Fruit fly (Drosophila melanogaster) whole organism, prepupa: ENCODE results near the gene eco.
A peak's percentile ranks its signal among the peaks of the same experiment; 100 is the strongest.

Experiments used
- Blimp-1 ChIP-seq: fragments of 200-800 bp; sonication (Bioruptor generic); optimal IDR thresholded peaks from 3 replicates; lab custom pipeline; 2017; ENCODE audit warnings: missing biosample characterization, missing genetic modification characterization, mild to moderate bottlenecking, moderate library complexity, missing genetic modification reagents
- CG10669 ChIP-seq: fragments of 200-800 bp; sonication (Bioruptor generic); optimal IDR thresholded peaks from 3 replicates; lab custom pipeline; 2018; ENCODE audit warnings: missing biosample characterization, mild to moderate bottlenecking, missing genetic modification characterization, moderate library complexity
- CG11294 ChIP-seq: fragments of 200-800 bp; sonication (Bioruptor generic); IDR thresholded peaks from 2 replicates; pipeline ENCODE4 v1.3.6; 2022; ENCODE audit warnings: missing biosample characterization, missing genetic modification characterization
- CG15336 ChIP-seq: fragments of 200-800 bp; sonication (Bioruptor generic); IDR thresholded peaks from 2 replicates; pipeline ENCODE4 v1.3.6; 2022; ENCODE audit warnings: missing biosample characterization, missing genetic modification characterization
- CG1621 ChIP-seq: fragments of 200-800 bp; sonication (Bioruptor generic); optimal IDR thresholded peaks from 3 replicates; lab custom pipeline; 2018; ENCODE audit warnings: missing biosample characterization, mild to moderate bottlenecking, missing genetic modification characterization
- CG16779 ChIP-seq: fragments of 200-800 bp; sonication (Bioruptor generic); optimal IDR thresholded peaks from 3 replicates; lab custom pipeline; 2017; ENCODE audit warnings: missing biosample characterization, mild to moderate bottlenecking, missing genetic modification characterization
- CG31627 ChIP-seq: fragments of 200-800 bp; sonication (Bioruptor generic); optimal IDR thresholded peaks from 3 replicates; lab custom pipeline; 2016; ENCODE audit warnings: missing biosample characterization, missing genetic modification characterization
- CG32006 ChIP-seq: fragments of 200-800 bp; sonication (Bioruptor generic); optimal IDR thresholded peaks from 3 replicates; lab custom pipeline; 2017; ENCODE audit warnings: missing biosample characterization, mild to moderate bottlenecking, missing genetic modification characterization
- CG34406 ChIP-seq: fragments of 200-800 bp; sonication (Bioruptor generic); optimal IDR thresholded peaks from 3 replicates; lab custom pipeline; 2016; ENCODE audit warnings: missing biosample characterization, missing genetic modification characterization
- CG3919 ChIP-seq: fragments of 200-800 bp; sonication (Bioruptor generic); optimal IDR thresholded peaks from 3 replicates; lab custom pipeline; 2016; ENCODE audit warnings: missing biosample characterization, missing genetic modification characterization
- CG6163 ChIP-seq: fragments of 200-800 bp; sonication (Bioruptor generic); IDR thresholded peaks from 3 replicates; pipeline ENCODE4 v1.3.6; 2022; ENCODE audit warnings: missing biosample characterization, missing genetic modification characterization
- CG6276 ChIP-seq: fragments of 200-800 bp; sonication (Bioruptor generic); optimal IDR thresholded peaks from 2 replicates; lab custom pipeline; 2017; ENCODE audit warnings: missing biosample characterization, mild to moderate bottlenecking, missing genetic modification characterization
- CG6792 ChIP-seq: fragments of 200-800 bp; sonication (Bioruptor generic); optimal IDR thresholded peaks from 3 replicates; lab custom pipeline; 2016; ENCODE audit warnings: missing biosample characterization, missing genetic modification characterization
- CG6808 ChIP-seq: fragments of 200-800 bp; sonication (Bioruptor generic); optimal IDR thresholded peaks from 3 replicates; lab custom pipeline; 2017; ENCODE audit warnings: missing biosample characterization, missing genetic modification characterization, mild to moderate bottlenecking, moderate library complexity, missing genetic modification reagents
- CG6854 ChIP-seq: fragments of 200-800 bp; sonication (Bioruptor generic); optimal IDR thresholded peaks from 2 replicates; lab custom pipeline; 2017; ENCODE audit warnings: missing biosample characterization, mild to moderate bottlenecking, missing genetic modification characterization
- CG8119 ChIP-seq: fragments of 200-800 bp; sonication (Bioruptor generic); IDR thresholded peaks from 3 replicates; pipeline ENCODE4 v1.3.6; 2022; ENCODE audit warnings: missing biosample characterization, missing genetic modification characterization
- CG8319 ChIP-seq: fragments of 200-800 bp; sonication (Bioruptor generic); optimal IDR thresholded peaks from 3 replicates; lab custom pipeline; 2016; ENCODE audit warnings: missing biosample characterization, missing genetic modification characterization
- CG8632 ChIP-seq: fragments of 200-800 bp; sonication (Bioruptor generic); optimal IDR thresholded peaks from 3 replicates; lab custom pipeline; 2016; ENCODE audit warnings: missing biosample characterization, missing genetic modification characterization
- Eip78C ChIP-seq: fragments of 200-800 bp; sonication (Bioruptor generic); peaks from one replicate; lab custom pipeline; 2016; ENCODE audit warnings: missing biosample characterization, missing genetic modification characterization
- Ets96B ChIP-seq: fragments of 200-800 bp; optimal IDR thresholded peaks from 2 replicates; lab custom pipeline; 2019; ENCODE audit warnings: missing biosample characterization, mild to moderate bottlenecking, missing genetic modification characterization, moderate library complexity
- Gug ChIP-seq: fragments of 200-800 bp; sonication (Bioruptor generic); IDR thresholded peaks from 2 replicates; pipeline ENCODE4 v1.3.6; 2022; ENCODE audit warnings: missing biosample characterization, missing genetic modification characterization
- Hr39 ChIP-seq: fragments of 200-800 bp; sonication (Bioruptor generic); optimal IDR thresholded peaks from 2 replicates; lab custom pipeline; 2016; ENCODE audit warnings: missing biosample characterization, missing genetic modification characterization
- Hr4 ChIP-seq: fragments of 200-800 bp; sonication (Bioruptor generic); optimal IDR thresholded peaks from 3 replicates; lab custom pipeline; 2016; ENCODE audit warnings: missing biosample characterization, missing genetic modification characterization
- Lpt ChIP-seq: fragments of 200-800 bp; sonication (Bioruptor generic); optimal IDR thresholded peaks from 3 replicates; lab custom pipeline; 2016; ENCODE audit warnings: missing biosample characterization, missing genetic modification characterization
- OdsH ChIP-seq: fragments of 200-800 bp; sonication (Bioruptor generic); optimal IDR thresholded peaks from 3 replicates; lab custom pipeline; 2016; ENCODE audit warnings: missing biosample characterization, missing genetic modification characterization
- Smox ChIP-seq: fragments of 200-800 bp; sonication (Bioruptor generic); optimal IDR thresholded peaks from 3 replicates; lab custom pipeline; 2016; ENCODE audit warnings: missing biosample characterization, missing genetic modification characterization
- Sox102F ChIP-seq: fragments of 200-800 bp; sonication (Bioruptor generic); optimal IDR thresholded peaks from 2 replicates; lab custom pipeline; 2016; ENCODE audit warnings: missing biosample characterization, mild to moderate bottlenecking, missing genetic modification characterization
- Sox14 ChIP-seq: fragments of 200-800 bp; sonication (Bioruptor generic); optimal IDR thresholded peaks from 3 replicates; lab custom pipeline; 2016; ENCODE audit warnings: missing biosample characterization, missing genetic modification characterization
- Sox15 ChIP-seq: fragments of 200-800 bp; sonication (Bioruptor generic); optimal IDR thresholded peaks from 3 replicates; lab custom pipeline; 2016; ENCODE audit warnings: missing biosample characterization, missing genetic modification characterization
- achi ChIP-seq: fragments of 200-800 bp; sonication (Bioruptor generic); optimal IDR thresholded peaks from 3 replicates; lab custom pipeline; 2016; ENCODE audit warnings: missing biosample characterization, missing genetic modification characterization
- acj6 ChIP-seq: fragments of 200-800 bp; sonication (Bioruptor generic); optimal IDR thresholded peaks from 3 replicates; lab custom pipeline; 2016; ENCODE audit warnings: missing biosample characterization, missing genetic modification characterization
- cyc ChIP-seq: fragments of 200-800 bp; sonication (Bioruptor generic); optimal IDR thresholded peaks from 3 replicates; lab custom pipeline; 2016; ENCODE audit warnings: missing biosample characterization, missing genetic modification characterization
- dsx ChIP-seq: fragments of 200-800 bp; optimal IDR thresholded peaks from 3 replicates; lab custom pipeline; 2019; ENCODE audit warnings: missing biosample characterization, mild to moderate bottlenecking, missing genetic modification characterization, moderate library complexity; ENCODE audit not compliant: poor library complexity, severe bottlenecking
- eg ChIP-seq: fragments of 200-800 bp; sonication (Bioruptor generic); IDR thresholded peaks from 3 replicates; pipeline ENCODE4 v1.3.6; 2022; ENCODE audit warnings: missing biosample characterization, missing genetic modification characterization
- esn ChIP-seq: fragments of 200-800 bp; sonication (Bioruptor generic); optimal IDR thresholded peaks from 2 replicates; lab custom pipeline; 2016; ENCODE audit warnings: missing biosample characterization, mild to moderate bottlenecking, missing genetic modification characterization, moderate library complexity
- fd59A ChIP-seq: fragments of 200-800 bp; sonication (Bioruptor generic); optimal IDR thresholded peaks from 2 replicates; lab custom pipeline; 2017; ENCODE audit warnings: missing biosample characterization, mild to moderate bottlenecking, missing genetic modification characterization, missing genetic modification reagents
- fd85E ChIP-seq: fragments of 200-800 bp; sonication (Bioruptor generic); optimal IDR thresholded peaks from 3 replicates; lab custom pipeline; 2016; ENCODE audit warnings: missing biosample characterization, missing genetic modification characterization
- fkh ChIP-seq: fragments of 200-800 bp; sonication (Bioruptor generic); optimal IDR thresholded peaks from 3 replicates; lab custom pipeline; 2017; ENCODE audit warnings: missing biosample characterization, mild to moderate bottlenecking, missing genetic modification characterization, moderate library complexity
- lz ChIP-seq: fragments of 200-800 bp; sonication (Bioruptor generic); optimal IDR thresholded peaks from 3 replicates; lab custom pipeline; 2016; ENCODE audit warnings: missing biosample characterization, missing genetic modification characterization
- net ChIP-seq: fragments of 200-800 bp; sonication (Bioruptor generic); optimal IDR thresholded peaks from 3 replicates; lab custom pipeline; 2016; ENCODE audit warnings: missing biosample characterization, missing genetic modification characterization
- spab ChIP-seq: fragments of 200-800 bp; sonication (Bioruptor generic); optimal IDR thresholded peaks from 2 replicates; lab custom pipeline; 2017; ENCODE audit warnings: missing biosample characterization, mild to moderate bottlenecking, missing genetic modification characterization, missing genetic modification reagents
- ss ChIP-seq, 2 experiments: fragments of 200-800 bp; sonication (Bioruptor generic); optimal IDR thresholded peaks; 2 replicates in 1 of 2; 3 replicates in 1 of 2; lab custom pipeline; 2017 to 2018; ENCODE audit warnings: mild to moderate bottlenecking in 2 of 2, missing biosample characterization in 2 of 2, missing genetic modification characterization in 2 of 2, moderate library complexity in 1 of 2
- topi ChIP-seq: fragments of 200-800 bp; sonication (Bioruptor generic); optimal IDR thresholded peaks from 3 replicates; lab custom pipeline; 2016; ENCODE audit warnings: missing biosample characterization, missing genetic modification characterization
- vri ChIP-seq: fragments of 200-800 bp; sonication (Bioruptor generic); optimal IDR thresholded peaks from 3 replicates; lab custom pipeline; 2016; ENCODE audit warnings: missing biosample characterization, mild to moderate bottlenecking, missing genetic modification characterization

Gene eco

dm6 chr3L:7328567-7329253, 10.4 kb downstream of the eco start, which contains the start of the genes mrva, CG42307 and mus312 (continued):
- peak; percentile 79 for TF ChIP-seq Sox14 (GFP tag; lab: Kevin White, UChicago)
- no peak for TF ChIP-seq Hr4
- no peak for TF ChIP-seq fkh
- TF ChIP-seq CG32006 (GFP tag; lab: Kevin White, UChicago): no peak
- TF ChIP-seq Ets96B (tag; lab: Kevin White, UChicago): peak; percentile 85
- TF ChIP-seq dsx (GFP tag; lab: Kevin White, UChicago): peak; percentile 48
- no peak for TF ChIP-seq CG6276 (GFP tag; lab: Kevin White, UChicago)
- TF ChIP-seq eg (GFP tag; lab: Robert Waterston, UW): peak; percentile 89
- peak; percentile 82; the same call in 1 of the 2 replicates for TF ChIP-seq CG11294 (GFP tag; lab: Robert Waterston, UW)
- peak; percentile 60 for TF ChIP-seq cyc
- peak; percentile 81 for TF ChIP-seq CG34406 (GFP tag; lab: Kevin White, UChicago)
- no peak for TF ChIP-seq CG16779 (tag; lab: Kevin White, UChicago)
- peak; percentile 78 for TF ChIP-seq CG6163 (GFP tag; lab: Robert Waterston, UW)
- peak; percentile 82 for TF ChIP-seq CG15336 (GFP tag; lab: Robert Waterston, UW)
- peak; percentile 86 for TF ChIP-seq CG8632 (GFP tag; lab: Kevin White, UChicago)
- peak; percentile 80 for TF ChIP-seq CG8119 (GFP tag; lab: Robert Waterston, UW)

dm6 chr3L:7326676-7327075, 12.5 kb downstream of the eco start:
- TF ChIP-seq CG10669 (GFP tag; lab: Kevin White, UChicago): no peak
- TF ChIP-seq CG6854 (GFP tag; lab: Kevin White, UChicago): no peak
- no peak for TF ChIP-seq ss (GFP tag; optimal IDR thresholded peaks at IDR 0.05; lab: Kevin White, UChicago)
- no peak for TF ChIP-seq Smox (GFP tag; lab: Kevin White, UChicago)
- TF ChIP-seq Sox102F (GFP tag; lab: Kevin White, UChicago): no peak
- TF ChIP-seq eg (GFP tag; lab: Robert Waterston, UW): no peak
- TF ChIP-seq CG8319 (GFP tag; lab: Kevin White, UChicago): no peak
- TF ChIP-seq Blimp-1 (GFP tag; lab: Kevin White, UChicago): no peak
- no peak for TF ChIP-seq lz (GFP tag; lab: Kevin White, UChicago)
- TF ChIP-seq spab: no peak
- TF ChIP-seq Sox14 (GFP tag; lab: Kevin White, UChicago): no peak
- TF ChIP-seq net (GFP tag; lab: Kevin White, UChicago): no peak

- peak; percentile 32 for TF ChIP-seq CG34406 (GFP tag; lab: Kevin White, UChicago)
- peak; percentile 64 for TF ChIP-seq cyc
- no peak for TF ChIP-seq CG6808 (GFP tag; lab: Kevin White, UChicago)
- no peak for TF ChIP-seq fd85E (GFP tag; lab: Kevin White, UChicago)
- no peak for TF ChIP-seq Blimp-1 (GFP tag; lab: Kevin White, UChicago)
- no peak for TF ChIP-seq topi (GFP tag; lab: Kevin White, UChicago)
- TF ChIP-seq CG6163 (GFP tag; lab: Robert Waterston, UW): peak; percentile 55; the same call in 1 of the 3 replicates
- peak; percentile 57 for TF ChIP-seq acj6 (GFP tag; lab: Kevin White, UChicago)
- peak; percentile 16 for TF ChIP-seq net (GFP tag; lab: Kevin White, UChicago)
- TF ChIP-seq OdsH (GFP tag; lab: Kevin White, UChicago): no peak
- peak; percentile 61 for TF ChIP-seq Sox14 (GFP tag; lab: Kevin White, UChicago)
- TF ChIP-seq CG10669 (GFP tag; lab: Kevin White, UChicago): peak; percentile 6
- peak; percentile 6 for TF ChIP-seq dsx (GFP tag; lab: Kevin White, UChicago)
- TF ChIP-seq Hr39 (GFP tag; lab: Kevin White, UChicago): peak; percentile 57
- peak; percentile 60 for TF ChIP-seq Gug (GFP tag; lab: Robert Waterston, UW)
- TF ChIP-seq Lpt (GFP tag; lab: Kevin White, UChicago): no peak
- no peak for TF ChIP-seq Sox102F (GFP tag; lab: Kevin White, UChicago)
- peak; percentile 76 for TF ChIP-seq Eip78C
- TF ChIP-seq CG3919: peak; percentile 40
- TF ChIP-seq fd59A (GFP tag; lab: Kevin White, UChicago): no peak
- TF ChIP-seq eg (GFP tag; lab: Robert Waterston, UW): peak; percentile 52; the same call in 2 of the 3 replicates
- TF ChIP-seq CG15336 (GFP tag; lab: Robert Waterston, UW): no peak
- no peak for TF ChIP-seq vri (GFP tag; lab: Kevin White, UChicago)
- TF ChIP-seq CG6854 (GFP tag; lab: Kevin White, UChicago): no peak
- peak; percentile 1 for TF ChIP-seq CG1621 (tag; lab: Kevin White, UChicago)
- peak; percentile 33 for TF ChIP-seq Ets96B (tag; lab: Kevin White, UChicago)
- peak; percentile 45 for TF ChIP-seq Sox15 (GFP tag; lab: Kevin White, UChicago)
- TF ChIP-seq achi (GFP tag; lab: Kevin White, UChicago): peak; percentile 39
- TF ChIP-seq esn (GFP tag; lab: Kevin White, UChicago): peak; percentile 54
- peak; percentile 10 for TF ChIP-seq CG6792 (GFP tag; lab: Kevin White, UChicago)
- peak; percentile 63 for TF ChIP-seq CG31627
- peak; percentile 60 for TF ChIP-seq lz (GFP tag; lab: Kevin White, UChicago)
Measured at dm6 chr3L:7323348-7323747, 15.8 kb downstream of the eco start, which contains the start of the genes RhoGEF4 and Rint1. Gene RhoGEF4 (minus strand): TSS chr3L:7323411. Gene Rint1 (plus strand): TSS chr3L:7323619.
